Worm (Caenorhabditis elegans): Measurements from ENCODE around the gene irld-52.
"Not testable (repeated sequence)": the region's sequence is repeated elsewhere in the genome, so short reads cannot be mapped to it uniquely, and the experiment has no call there.

irld-52 gene

DNA sequence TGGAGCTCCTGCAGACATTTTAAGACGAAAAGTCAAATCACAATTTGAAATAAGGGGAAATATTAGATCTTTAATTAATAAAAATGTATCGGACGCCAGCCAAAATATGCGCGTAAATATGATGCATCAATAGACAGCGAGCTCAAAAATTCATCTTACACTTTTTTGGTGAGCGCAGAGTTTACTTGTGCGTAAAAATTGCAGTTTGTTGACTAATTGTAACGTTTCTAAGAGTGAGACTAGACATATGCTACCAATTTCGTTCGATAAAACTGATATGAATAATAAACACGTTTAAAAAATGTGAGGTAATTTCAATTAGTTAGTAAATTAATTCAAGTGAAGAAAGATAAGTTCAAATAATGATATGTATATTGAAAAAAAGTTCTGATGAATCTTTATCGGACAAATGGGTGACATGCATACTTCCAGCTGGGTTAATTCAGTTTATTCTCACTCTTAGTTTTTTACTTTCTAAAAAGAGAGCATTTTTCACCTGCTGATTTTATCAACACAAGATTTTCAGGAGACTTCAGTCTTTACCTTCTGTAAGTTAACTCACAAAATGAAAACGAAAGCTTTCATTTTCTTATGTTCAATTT, at the start of gene irld-52, which contains the start of gene nhr-285:
TSS of gene irld-52 (plus strand) at position 552 of the 602 bp plus-strand sequence.
TSS of gene nhr-285 (minus strand) at position 101 of the 602 bp plus-strand sequence.
- TF ChIP-seq dao-5 (tag; optimal IDR thresholded peaks at IDR 0.05) (no peak), W03F9.2 (tag; optimal IDR thresholded peaks at IDR 0.05) (no peak), him-1 (tag; optimal IDR thresholded peaks at IDR 0.05) (no peak)

DNA sequence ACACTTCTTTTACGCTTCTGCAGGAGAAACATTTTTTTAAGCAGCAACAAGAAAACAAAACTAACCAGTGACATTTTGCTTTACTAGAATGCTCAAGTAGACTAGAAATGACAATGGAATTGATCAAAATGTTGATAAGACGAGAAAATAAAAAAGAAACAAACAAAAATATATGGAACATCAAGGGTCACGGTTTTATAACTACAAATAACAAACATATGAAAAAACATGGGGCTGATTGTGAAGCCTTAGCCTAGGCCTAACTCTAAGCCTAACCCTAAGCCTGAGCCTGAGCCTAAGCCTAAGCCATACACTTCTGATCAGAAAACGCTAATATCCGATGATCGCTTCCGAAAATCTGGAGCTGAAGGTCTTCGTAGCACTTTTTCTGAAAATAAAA, 49.0 kb upstream of the irld-52 start, which contains the start of gene Y6E2A.10:
TSS of gene Y6E2A.10 (minus strand) at position 101 of the 400 bp plus-strand sequence.
- TF ChIP-seq dao-5 (tag; optimal IDR thresholded peaks at IDR 0.05) (no peak), him-1 (tag; optimal IDR thresholded peaks at IDR 0.05) (no peak), W03F9.2 (tag; optimal IDR thresholded peaks at IDR 0.05) (no peak)

DNA sequence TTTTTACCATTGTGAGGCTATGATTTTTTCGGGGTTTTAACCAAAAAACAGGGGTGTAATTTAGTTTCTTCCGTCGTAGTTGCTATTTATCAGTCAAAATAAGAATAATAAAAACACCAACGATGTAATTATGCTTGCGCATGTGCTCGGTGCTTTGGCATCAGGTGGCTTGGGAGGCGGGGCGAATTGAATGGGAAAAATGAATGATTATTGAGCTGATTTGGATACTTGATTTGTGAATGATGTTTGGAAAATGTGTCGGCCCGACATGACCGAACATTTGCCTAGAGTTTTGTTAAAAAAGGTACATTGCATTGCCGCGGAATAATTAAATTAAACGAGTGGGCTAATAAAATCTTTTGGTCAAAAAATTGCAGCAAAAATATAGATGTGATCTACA, 47.3 kb upstream of the irld-52 start, which contains the start of gene str-38:
TSS of gene str-38 (minus strand) at position 101 of the 400 bp plus-strand sequence.
- TF ChIP-seq dao-5 (tag; optimal IDR thresholded peaks at IDR 0.05) (no peak), W03F9.2 (tag; optimal IDR thresholded peaks at IDR 0.05) (no peak), him-1 (tag; optimal IDR thresholded peaks at IDR 0.05) (no peak)

DNA sequence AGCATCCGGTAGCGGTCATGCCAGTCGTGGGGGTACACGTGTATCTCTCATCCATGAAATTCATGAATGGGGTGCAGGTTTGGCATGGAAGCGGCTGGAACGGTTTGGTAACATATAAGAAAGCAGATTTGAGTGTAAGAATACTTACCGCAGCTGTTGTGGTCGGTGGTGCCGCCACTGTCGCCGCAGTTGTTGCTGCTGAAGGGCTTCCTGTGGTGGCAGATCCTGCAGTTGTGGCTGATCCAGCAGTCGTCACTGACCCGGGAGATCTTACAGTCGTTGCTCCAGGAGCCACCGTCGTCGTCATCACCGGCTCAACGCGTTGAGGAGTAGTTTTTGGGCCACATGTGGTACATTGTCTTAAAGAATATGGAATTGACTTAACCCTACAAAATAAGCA, 46.5 kb upstream of the irld-52 start:
- no peak for TF ChIP-seq W03F9.2 (tag; optimal IDR thresholded peaks at IDR 0.05)
- TF ChIP-seq dao-5 (tag; optimal IDR thresholded peaks at IDR 0.05): no peak
- no peak for TF ChIP-seq him-1 (tag; optimal IDR thresholded peaks at IDR 0.05)

DNA sequence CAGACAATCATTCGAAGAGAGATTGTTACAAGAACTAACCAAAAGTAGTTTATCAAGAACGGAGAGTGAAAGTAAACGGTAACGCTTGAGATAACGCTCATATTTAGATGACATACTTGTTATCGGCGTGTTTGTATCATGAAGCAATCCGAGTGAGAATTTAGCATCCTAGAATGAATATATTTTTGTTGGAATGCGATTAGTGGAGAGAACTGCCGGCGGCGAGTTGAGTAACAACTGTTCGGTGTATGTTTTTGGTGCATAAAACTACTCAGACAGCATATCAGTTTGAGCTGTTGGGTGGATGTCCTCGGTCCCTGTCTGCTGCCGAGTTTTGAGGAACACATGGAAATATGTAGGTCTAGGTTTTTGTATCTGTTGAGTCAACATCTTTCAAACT, 45.9 kb upstream of the irld-52 start, which contains the start of gene T23D5.3:
TSS of gene T23D5.3 (minus strand) at position 101 of the 400 bp plus-strand sequence.
- TF ChIP-seq him-1 (tag; optimal IDR thresholded peaks at IDR 0.05) (no peak), dao-5 (tag; optimal IDR thresholded peaks at IDR 0.05) (no peak), W03F9.2 (tag; optimal IDR thresholded peaks at IDR 0.05) (no peak)

DNA sequence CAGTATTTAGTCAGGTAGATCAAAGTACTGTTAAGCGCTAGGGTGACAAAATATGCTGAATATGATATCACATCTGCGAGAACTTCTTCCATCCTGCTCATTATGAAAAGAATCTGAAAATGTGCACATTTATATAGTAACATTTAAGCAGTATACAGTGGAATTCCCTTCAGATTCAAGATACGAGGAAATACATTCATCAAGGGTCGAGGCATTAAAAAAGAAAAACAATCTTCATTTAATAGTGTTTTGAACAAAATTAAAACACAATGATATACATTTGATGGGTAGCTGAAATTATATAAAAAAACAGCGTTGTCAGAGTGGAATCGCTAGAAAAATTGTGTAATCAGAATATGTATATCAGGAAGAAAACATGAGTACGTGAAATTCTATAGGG, 43.8 kb upstream of the irld-52 start, which contains the start of gene str-27:
TSS of gene str-27 (minus strand) at position 101 of the 400 bp plus-strand sequence.
- no peak for TF ChIP-seq him-1 (tag; optimal IDR thresholded peaks at IDR 0.05)
- TF ChIP-seq W03F9.2 (tag; optimal IDR thresholded peaks at IDR 0.05): no peak
- no peak for TF ChIP-seq dao-5 (tag; optimal IDR thresholded peaks at IDR 0.05)

DNA sequence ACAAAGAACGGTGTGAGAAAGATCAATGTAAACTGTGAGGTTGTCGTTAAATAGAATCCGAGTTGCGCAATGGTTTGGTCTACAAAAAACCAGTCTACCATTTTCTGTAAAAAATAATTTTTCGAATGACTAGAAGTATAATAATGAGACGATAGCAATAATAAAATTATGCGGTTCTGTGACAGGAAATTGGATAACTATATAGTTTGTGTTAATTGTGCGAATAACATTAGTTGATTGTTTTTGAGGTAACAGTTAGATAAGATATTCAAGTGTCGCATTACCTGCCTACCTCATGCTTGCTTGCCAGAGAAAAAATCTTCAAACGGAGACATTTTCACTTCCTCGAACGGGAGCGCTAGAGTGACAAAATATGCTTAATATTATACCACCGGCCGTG, 37.6 kb upstream of the irld-52 start, which contains the start of gene str-18:
TSS of gene str-18 (minus strand) at position 101 of the 400 bp plus-strand sequence.
- TF ChIP-seq W03F9.2 (tag; optimal IDR thresholded peaks at IDR 0.05) (no peak), dao-5 (tag; optimal IDR thresholded peaks at IDR 0.05) (no peak), him-1 (tag; optimal IDR thresholded peaks at IDR 0.05) (no peak)

DNA sequence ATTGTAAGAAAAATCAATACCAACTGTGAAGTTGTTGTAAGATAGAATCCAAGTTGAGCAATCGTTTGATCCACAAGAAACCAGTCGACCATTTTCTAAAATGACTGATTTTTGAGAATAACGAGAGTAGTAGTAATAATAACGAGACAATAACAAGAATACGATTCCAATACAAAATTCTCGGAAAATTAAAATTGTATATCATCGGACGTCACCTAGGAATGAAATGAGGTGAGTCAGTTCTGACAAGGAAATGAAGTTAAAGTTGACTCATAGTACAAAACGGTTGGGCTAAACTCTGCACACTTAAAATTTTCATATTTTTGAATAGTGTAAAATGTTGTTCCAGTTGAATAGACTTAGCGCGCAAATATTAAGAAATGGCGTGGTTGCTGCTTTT, 35.1 kb upstream of the irld-52 start, which contains the start of gene str-19:
TSS of gene str-19 (minus strand) at position 101 of the 400 bp plus-strand sequence.
- not testable (repeated sequence) for TF ChIP-seq dao-5, W03F9.2, him-1 (tag; optimal IDR thresholded peaks at IDR 0.05)

DNA sequence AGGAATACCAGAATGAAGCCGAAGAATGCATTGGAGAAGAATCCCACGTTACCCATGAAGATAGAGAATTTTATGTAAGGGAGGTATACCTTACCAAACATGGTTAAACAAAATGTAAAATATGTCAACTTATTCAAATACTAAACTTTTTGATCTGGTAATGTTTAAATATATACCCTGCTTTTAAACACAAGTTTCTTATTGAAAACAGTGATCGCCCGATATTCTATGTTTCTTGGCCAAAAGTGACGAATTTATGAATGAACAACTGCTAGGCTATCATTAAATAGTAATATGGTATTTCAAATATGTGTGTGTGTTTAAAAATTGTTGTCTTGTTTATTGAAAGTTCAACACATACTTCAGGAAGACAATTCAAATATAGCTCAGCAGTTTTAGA, 31.1 kb upstream of the irld-52 start, which contains the start of gene T23D5.8:
TSS of gene T23D5.8 (minus strand) at position 101 of the 400 bp plus-strand sequence.
- TF ChIP-seq him-1, W03F9.2, dao-5 (tag; optimal IDR thresholded peaks at IDR 0.05): not testable (repeated sequence)

DNA sequence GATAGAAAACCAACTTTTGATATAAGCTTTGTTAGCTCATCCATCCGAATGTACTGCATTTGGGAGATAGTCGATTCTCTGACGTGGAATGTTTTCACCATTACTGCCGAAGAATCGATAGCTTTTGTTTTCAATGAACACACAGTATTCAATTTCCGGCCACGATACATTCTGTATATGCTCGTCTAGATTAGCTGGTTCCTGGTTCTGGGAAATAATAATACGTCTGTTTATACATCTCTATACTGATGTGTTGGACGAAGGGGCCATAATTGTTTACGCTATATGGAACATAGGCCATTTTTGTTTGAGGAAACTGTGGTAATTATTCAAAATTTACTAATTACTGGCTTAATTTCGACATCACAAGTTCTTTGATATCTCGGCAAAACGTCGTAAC, 29.3 kb upstream of the irld-52 start, which contains the start of gene str-6:
TSS of gene str-6 (minus strand) at position 101 of the 400 bp plus-strand sequence.
- TF ChIP-seq dao-5 (tag; optimal IDR thresholded peaks at IDR 0.05) (no peak), W03F9.2 (tag; optimal IDR thresholded peaks at IDR 0.05) (no peak), him-1 (tag; optimal IDR thresholded peaks at IDR 0.05) (no peak)

DNA sequence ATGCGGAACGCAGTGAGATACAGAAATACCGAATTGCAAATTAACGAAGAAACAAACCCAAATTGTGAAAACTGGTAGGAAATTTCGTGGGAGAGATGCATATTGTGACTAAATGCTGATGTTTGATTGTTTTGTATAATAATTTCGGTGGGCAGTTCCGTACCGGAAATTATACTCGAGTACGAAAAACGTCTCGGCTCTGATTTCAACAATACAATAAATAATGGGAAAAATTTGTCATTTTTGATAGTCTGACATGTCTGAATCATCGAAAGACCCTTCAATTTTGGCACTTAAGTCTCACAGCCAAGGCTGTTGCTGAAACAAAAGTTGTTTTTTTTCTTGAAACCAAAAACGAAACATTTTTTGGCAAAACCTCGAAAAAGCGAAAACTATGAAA, 27.4 kb upstream of the irld-52 start, which contains the start of gene str-43:
TSS of gene str-43 (minus strand) at position 101 of the 400 bp plus-strand sequence.
- TF ChIP-seq dao-5 (tag; optimal IDR thresholded peaks at IDR 0.05) (no peak), W03F9.2 (tag; optimal IDR thresholded peaks at IDR 0.05) (no peak), him-1 (tag; optimal IDR thresholded peaks at IDR 0.05) (no peak)

DNA sequence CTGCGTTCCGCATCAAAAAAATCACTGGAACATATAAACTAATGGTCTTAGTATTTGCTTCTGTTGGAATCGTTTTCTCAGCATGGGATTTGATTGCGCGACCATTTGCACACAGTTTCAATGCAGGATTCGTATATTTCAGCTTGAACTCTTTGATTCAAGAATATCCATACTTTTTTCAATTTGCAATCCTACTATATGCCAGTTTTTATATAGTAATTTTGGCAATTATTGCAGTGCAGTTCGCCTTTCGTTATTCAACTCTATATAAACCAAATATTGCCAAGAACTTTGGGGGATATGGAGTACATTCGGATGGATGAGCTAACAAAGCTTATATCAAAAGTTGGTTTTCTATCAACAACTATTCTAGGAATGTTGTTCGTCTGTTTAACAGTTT, 26.5 kb upstream of the irld-52 start, which contains the start of gene str-5:
TSS of gene str-5 (plus strand) at position 301 of the 400 bp plus-strand sequence.
- not testable (repeated sequence) for TF ChIP-seq him-1, dao-5, W03F9.2 (tag; optimal IDR thresholded peaks at IDR 0.05)

DNA sequence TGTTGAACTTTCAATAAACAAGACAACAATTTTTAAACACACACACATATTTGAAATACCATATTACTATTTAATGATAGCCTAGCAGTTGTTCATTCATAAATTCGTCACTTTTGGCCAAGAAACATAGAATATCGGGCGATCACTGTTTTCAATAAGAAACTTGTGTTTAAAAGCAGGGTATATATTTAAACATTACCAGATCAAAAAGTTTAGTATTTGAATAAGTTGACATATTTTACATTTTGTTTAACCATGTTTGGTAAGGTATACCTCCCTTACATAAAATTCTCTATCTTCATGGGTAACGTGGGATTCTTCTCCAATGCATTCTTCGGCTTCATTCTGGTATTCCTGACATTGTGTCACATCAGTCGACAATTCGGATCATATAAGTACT, 24.7 kb upstream of the irld-52 start, which contains the start of gene str-8:
TSS of gene str-8 (plus strand) at position 301 of the 400 bp plus-strand sequence.
- TF ChIP-seq dao-5, him-1, W03F9.2 (tag; optimal IDR thresholded peaks at IDR 0.05): not testable (repeated sequence)

DNA sequence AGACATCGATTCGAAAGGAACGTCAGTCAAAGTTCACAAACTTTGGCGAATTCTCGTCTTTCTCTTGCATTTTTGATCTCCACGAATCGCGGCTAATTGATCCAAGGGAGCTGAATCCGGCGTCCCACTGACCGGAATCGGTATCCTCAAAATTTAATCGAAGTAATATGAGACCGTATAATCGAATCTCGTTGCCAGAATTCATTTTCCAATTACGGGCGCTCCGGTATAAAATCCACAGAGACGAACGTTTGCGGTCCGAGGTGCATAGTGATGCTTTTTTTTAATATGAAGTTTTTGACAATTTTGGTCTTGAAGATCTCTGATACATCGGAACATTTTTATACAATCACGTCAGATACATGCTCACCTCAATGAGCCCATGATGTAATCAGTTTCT, 21.8 kb upstream of the irld-52 start:
- TF ChIP-seq W03F9.2 (tag; optimal IDR thresholded peaks at IDR 0.05) (no peak), dao-5 (tag; optimal IDR thresholded peaks at IDR 0.05) (no peak)
